Worm (Caenorhabditis elegans) whole organism, late embryonic: ENCODE data around the gene C45G9.2.

Source experiments
- ceh-19 ChIP-seq: fragments of 200-800 bp; sonication (Bioruptor generic); optimal IDR thresholded peaks from 2 replicates; lab custom pipeline; 2018; ENCODE audit warnings: mild to moderate bottlenecking, missing genetic modification characterization, missing compliant biosample characterization
- ceh-6 ChIP-seq: fragments of 200-800 bp; sonication (Bioruptor generic); optimal IDR thresholded peaks from 2 replicates; lab custom pipeline; 2018; ENCODE audit warnings: mild to moderate bottlenecking, missing genetic modification characterization, missing compliant biosample characterization
- dmd-4 ChIP-seq: sonication (generic microtip); optimal IDR thresholded peaks from 2 replicates; lab custom pipeline; 2016; ENCODE audit warnings: borderline replicate concordance, missing genetic modification characterization, missing compliant biosample characterization
- elt-4 ChIP-seq: sonication (generic microtip); optimal IDR thresholded peaks from 2 replicates; lab custom pipeline; 2016; ENCODE audit warnings: missing genetic modification characterization, missing compliant biosample characterization
- ets-4 ChIP-seq: sonication (generic microtip); optimal IDR thresholded peaks from 2 replicates; lab custom pipeline; 2016; ENCODE audit warnings: missing genetic modification characterization, missing compliant biosample characterization
- fax-1 ChIP-seq: sonication (generic microtip); optimal IDR thresholded peaks from 2 replicates; lab custom pipeline; 2016; ENCODE audit warnings: missing genotype, missing genetic modification characterization, missing compliant biosample characterization
- hlh-13 ChIP-seq: fragments of 200-800 bp; sonication (Bioruptor generic); optimal IDR thresholded peaks from 2 replicates; lab custom pipeline; 2018; ENCODE audit warnings: mild to moderate bottlenecking, missing genetic modification characterization, missing compliant biosample characterization
- lin-11 ChIP-seq: fragments of 200-800 bp; sonication (Bioruptor generic); optimal IDR thresholded peaks from 2 replicates; lab custom pipeline; 2018; ENCODE audit warnings: mild to moderate bottlenecking, missing genetic modification characterization, missing compliant biosample characterization
- madf-2 ChIP-seq: sonication (generic microtip); optimal IDR thresholded peaks from 2 replicates; lab custom pipeline; 2017; ENCODE audit warnings: missing genetic modification characterization, missing compliant biosample characterization
- mec-3 ChIP-seq: sonication (generic microtip); optimal IDR thresholded peaks from 2 replicates; lab custom pipeline; 2016; ENCODE audit warnings: borderline replicate concordance, missing genetic modification characterization, missing compliant biosample characterization
- nhr-232 ChIP-seq: sonication (generic microtip); optimal IDR thresholded peaks from 2 replicates; lab custom pipeline; 2016; ENCODE audit warnings: missing genetic modification characterization, missing compliant biosample characterization
- pha-4 ChIP-seq: fragments of 150-350 bp; optimal IDR thresholded peaks from 2 replicates; lab custom pipeline; 2018; ENCODE audit warnings: missing biosample characterization, missing genetic modification reagents, missing genetic modification characterization
- pqm-1 ChIP-seq: sonication (generic microtip); optimal IDR thresholded peaks from 2 replicates; lab custom pipeline; 2016; ENCODE audit warnings: missing genetic modification characterization, missing compliant biosample characterization
- tbx-7 ChIP-seq: sonication (generic microtip); optimal IDR thresholded peaks from 2 replicates; lab custom pipeline; 2016; ENCODE audit warnings: missing genotype, missing genetic modification characterization, missing compliant biosample characterization

DNA sequence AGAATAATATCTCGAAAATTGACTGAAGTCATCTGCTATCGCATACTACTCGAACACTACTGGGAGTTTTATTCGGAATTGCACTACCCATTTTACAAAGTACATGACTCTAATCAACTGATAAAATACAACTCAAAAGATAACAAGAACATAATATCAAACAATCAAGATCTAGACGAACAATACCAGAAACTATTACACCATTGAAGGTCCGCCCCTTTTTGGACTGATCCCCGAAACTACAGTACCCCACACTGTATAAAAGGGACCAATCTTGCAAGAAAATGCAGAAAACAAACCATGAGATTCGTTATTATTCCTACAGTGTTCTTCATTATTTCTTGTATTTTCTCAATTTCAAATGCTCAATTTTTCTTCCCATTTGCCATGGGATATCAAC is 25.6 kb downstream of the C45G9.2 start, which contains the start of gene F54D8.10:
- no peak for TF ChIP-seq elt-4 (tag; lab: Kevin White, UChicago)
- TF ChIP-seq madf-2 (tag; lab: Kevin White, UChicago): no peak
- no peak for TF ChIP-seq pqm-1 (tag; lab: Kevin White, UChicago)
- TF ChIP-seq pha-4 (tag; lab: Kevin White, UChicago): no peak
- no peak for TF ChIP-seq tbx-7
- no peak for TF ChIP-seq lin-11 (tag; lab: Kevin White, UChicago)
- TF ChIP-seq ceh-19 (GFP tag; lab: Kevin White, UChicago): no peak
- no peak for TF ChIP-seq nhr-232
- no peak for TF ChIP-seq dmd-4
- no peak for TF ChIP-seq mec-3
- TF ChIP-seq ceh-6: no peak
- no peak for TF ChIP-seq fax-1 (tag; lab: Kevin White, UChicago)
- no peak for TF ChIP-seq ets-4 (tag; lab: Kevin White, UChicago)
- TF ChIP-seq hlh-13 (GFP tag; lab: Kevin White, UChicago): no peak
